Fruit fly (Drosophila melanogaster) whole organism, embryonic: ENCODE data around the gene CG34253.
A peak's percentile ranks its signal among the peaks of the same experiment; 100 is the strongest.

Experiments
- Bgb ChIP-seq: fragments of 200-800 bp; sonication (Bioruptor generic); IDR thresholded peaks from 2 replicates; pipeline ENCODE4 v1.3.6; 2022; ENCODE audit warnings: missing biosample characterization, missing genetic modification characterization; ENCODE audit not compliant: partially characterized antibody
- CG1024 ChIP-seq: fragments of 200-800 bp; sonication (Bioruptor generic); IDR thresholded peaks from 2 replicates; pipeline ENCODE4 v1.3.6; 2022; ENCODE audit warnings: missing biosample characterization, missing genetic modification characterization
- CG10366 ChIP-seq: fragments of 200-800 bp; sonication (Bioruptor generic); IDR thresholded peaks from 2 replicates; pipeline ENCODE4 v1.3.6; 2022; ENCODE audit warnings: missing biosample characterization, missing genetic modification characterization
- CG10543 ChIP-seq: fragments of 200-800 bp; sonication (Bioruptor generic); optimal IDR thresholded peaks from 3 replicates; lab custom pipeline; 2017; ENCODE audit warnings: missing biosample characterization, mild to moderate bottlenecking, missing genetic modification characterization, moderate library complexity
- CG11456 ChIP-seq: fragments of 200-800 bp; sonication (Bioruptor generic); IDR thresholded peaks from 3 replicates; pipeline ENCODE4 v1.3.6; 2022; ENCODE audit warnings: missing biosample characterization, missing genetic modification characterization
- CG17829 ChIP-seq: fragments of 200-800 bp; optimal IDR thresholded peaks from 2 replicates; lab custom pipeline; 2019; ENCODE audit warnings: missing biosample characterization, mild to moderate bottlenecking, missing genetic modification characterization, moderate library complexity
- CG34224 ChIP-seq: fragments of 200-800 bp; sonication (Bioruptor generic); IDR thresholded peaks from 3 replicates; pipeline ENCODE4 v1.3.6; 2022; ENCODE audit warnings: missing biosample characterization, missing genetic modification characterization; ENCODE audit not compliant: partially characterized antibody
- CG34422 ChIP-seq: fragments of 200-800 bp; sonication (Bioruptor generic); IDR thresholded peaks from 3 replicates; pipeline ENCODE4 v1.3.6; 2022; ENCODE audit warnings: missing biosample characterization, missing genetic modification characterization
- CG3838 ChIP-seq: fragments of 200-800 bp; sonication (Bioruptor generic); optimal IDR thresholded peaks from 3 replicates; lab custom pipeline; 2016; ENCODE audit warnings: missing biosample characterization, missing genetic modification characterization
- CG7357 ChIP-seq: fragments of 200-800 bp; sonication (Bioruptor generic); IDR thresholded peaks from 3 replicates; pipeline ENCODE4 v1.3.6; 2022; ENCODE audit warnings: missing biosample characterization, missing genetic modification characterization
- CrebB ChIP-seq: fragments of 200-800 bp; sonication (Bioruptor generic); optimal IDR thresholded peaks from 3 replicates; lab custom pipeline; 2018; ENCODE audit warnings: missing biosample characterization, mild to moderate bottlenecking, missing genetic modification characterization
- Deaf1 ChIP-seq: fragments of 200-800 bp; optimal IDR thresholded peaks from 3 replicates; lab custom pipeline; 2019; ENCODE audit warnings: missing biosample characterization, mild to moderate bottlenecking, missing genetic modification characterization, moderate library complexity
- Drgx ChIP-seq: fragments of 200-800 bp; sonication (Bioruptor generic); IDR thresholded peaks from 2 replicates; pipeline ENCODE4 v1.3.6; 2022; ENCODE audit warnings: missing biosample characterization, missing genetic modification characterization
- Ets65A ChIP-seq: fragments of 200-800 bp; sonication (Bioruptor generic); peaks from one replicate; lab custom pipeline; 2016; ENCODE audit warnings: missing biosample characterization, missing genetic modification characterization
- GATAe ChIP-seq: fragments of 200-800 bp; sonication (Bioruptor generic); conservative IDR thresholded peaks from 2 replicates; pipeline ENCODE4 v1.3.6; 2022; ENCODE audit warnings: missing biosample characterization, missing genetic modification characterization
- Hr78 ChIP-seq, 2 experiments: fragments of 200-800 bp in 1 of 2; fragments of >200 bp in 1 of 2; sonication (Bioruptor generic) in 1 of 2; optimal IDR thresholded peaks; 2 replicates each; lab custom pipeline; 2017 to 2019; ENCODE audit warnings: missing biosample characterization in 2 of 2, missing genetic modification characterization in 2 of 2, mild to moderate bottlenecking in 1 of 2, moderate library complexity in 1 of 2
- MTF-1 ChIP-seq: fragments of 200-800 bp; sonication (Bioruptor generic); optimal IDR thresholded peaks from 2 replicates; lab custom pipeline; 2018; ENCODE audit warnings: missing biosample characterization, mild to moderate bottlenecking, missing genetic modification characterization, borderline replicate concordance
- Med ChIP-seq: fragments of 200-800 bp; sonication (Bioruptor generic); peaks from one replicate; lab custom pipeline; 2016; ENCODE audit warnings: missing biosample characterization, missing genetic modification characterization, mild to moderate bottlenecking, inconsistent platforms, moderate library complexity
- NC2β ChIP-seq: fragments of 200-800 bp; sonication (Bioruptor generic); optimal IDR thresholded peaks from 2 replicates; lab custom pipeline; 2016; ENCODE audit warnings: missing biosample characterization, missing genetic modification characterization
- Ravus ChIP-seq: fragments of 200-800 bp; sonication (Bioruptor generic); IDR thresholded peaks from 2 replicates; pipeline ENCODE4 v1.3.6; 2022; ENCODE audit warnings: missing biosample characterization, missing genetic modification characterization
- Ssrp ChIP-seq: fragments of 200-800 bp; sonication (Bioruptor generic); optimal IDR thresholded peaks from 2 replicates; lab custom pipeline; 2018; ENCODE audit warnings: missing biosample characterization, mild to moderate bottlenecking, missing genetic modification characterization, moderate library complexity
- ara ChIP-seq: fragments of 200-800 bp; sonication (Bioruptor generic); IDR thresholded peaks from 2 replicates; pipeline ENCODE4 v1.3.6; 2022; ENCODE audit warnings: missing biosample characterization, missing genetic modification characterization
- bsh ChIP-seq, 2 experiments: fragments of 200-800 bp; sonication (Bioruptor generic); optimal IDR thresholded peaks; 2 replicates each; lab custom pipeline; 2017 to 2018; ENCODE audit warnings: mild to moderate bottlenecking in 2 of 2, missing biosample characterization in 2 of 2, missing genetic modification characterization in 2 of 2, moderate library complexity in 1 of 2
- caup ChIP-seq: fragments of 200-800 bp; sonication (Bioruptor generic); optimal IDR thresholded peaks from 3 replicates; lab custom pipeline; 2017; ENCODE audit warnings: missing biosample characterization, mild to moderate bottlenecking, missing genetic modification characterization, moderate library complexity; ENCODE audit not compliant: severe bottlenecking
- emc ChIP-seq: fragments of 200-800 bp; sonication (Bioruptor generic); optimal IDR thresholded peaks from 2 replicates; lab custom pipeline; 2016; ENCODE audit warnings: missing biosample characterization, missing genetic modification characterization
- fd64A ChIP-seq: fragments of 200-800 bp; sonication (Bioruptor generic); optimal IDR thresholded peaks from 3 replicates; lab custom pipeline; 2018; ENCODE audit warnings: missing biosample characterization, mild to moderate bottlenecking, missing genetic modification characterization
- jigr1 ChIP-seq: fragments of 200-800 bp; sonication (Bioruptor generic); IDR thresholded peaks from 3 replicates; pipeline ENCODE4 v1.3.6; 2022; ENCODE audit warnings: missing biosample characterization, missing genetic modification characterization
- nom ChIP-seq: fragments of 200-800 bp; sonication (Bioruptor generic); optimal IDR thresholded peaks from 2 replicates; lab custom pipeline; 2017; ENCODE audit warnings: missing biosample characterization, missing genetic modification characterization, mild to moderate bottlenecking, moderate library complexity, missing genetic modification reagents
- psq ChIP-seq: fragments of 200-800 bp; sonication (Bioruptor generic); optimal IDR thresholded peaks from 2 replicates; lab custom pipeline; 2017; ENCODE audit warnings: missing biosample characterization, missing genetic modification characterization
- repo ChIP-seq: fragments of 200-800 bp; sonication (Bioruptor generic); optimal IDR thresholded peaks from 2 replicates; lab custom pipeline; 2016; ENCODE audit warnings: missing biosample characterization, missing genetic modification characterization
- sd ChIP-seq: fragments of 200-800 bp; sonication (Bioruptor generic); optimal IDR thresholded peaks from 3 replicates; lab custom pipeline; 2018; ENCODE audit warnings: missing biosample characterization, mild to moderate bottlenecking, missing genetic modification characterization, moderate library complexity
- sens ChIP-seq: fragments of 200-800 bp; sonication (Bioruptor generic); peaks from one replicate; lab custom pipeline; 2016; ENCODE audit warnings: missing biosample characterization, missing genetic modification characterization
- sens-2 ChIP-seq: fragments of 200-800 bp; sonication (Bioruptor generic); IDR thresholded peaks from 2 replicates; pipeline ENCODE4 v1.3.6; 2022; ENCODE audit warnings: missing biosample characterization, missing genetic modification characterization
- tio ChIP-seq: fragments of 200-800 bp; sonication (Bioruptor generic); optimal IDR thresholded peaks from 2 replicates; lab custom pipeline; 2017; ENCODE audit warnings: missing biosample characterization, missing genetic modification characterization, inconsistent platforms
- toy ChIP-seq: fragments of 200-800 bp; sonication (Bioruptor generic); IDR thresholded peaks from 2 replicates; pipeline ENCODE4 v1.3.6; 2022; ENCODE audit warnings: missing biosample characterization, missing genetic modification characterization
- vfl ChIP-seq: fragments of 200-800 bp; sonication (Bioruptor generic); optimal IDR thresholded peaks from 2 replicates; lab custom pipeline; 2016; ENCODE audit warnings: missing biosample characterization, missing genetic modification characterization
- vnd ChIP-seq: fragments of 200-800 bp; sonication (Bioruptor generic); IDR thresholded peaks from 3 replicates; pipeline ENCODE4 v1.3.6; 2022; ENCODE audit warnings: missing biosample characterization, missing genetic modification characterization; ENCODE audit not compliant: partially characterized antibody

The CG34253 gene

dm6 chr3L:18081957-18082356 is 5.2 kb downstream of the CG34253 start (continued):
- no peak for TF ChIP-seq CG34224 (GFP tag; lab: Robert Waterston, UW)
- TF ChIP-seq jigr1 (GFP tag; lab: Robert Waterston, UW) = 0 out of 3 replicates have a peak, but pooled peaks have one; percentile 20
- peak; percentile 42; the same call in 1 of the 3 replicates for TF ChIP-seq CG11456
- no peak for TF ChIP-seq CrebB
- no peak for TF ChIP-seq emc (GFP tag; lab: Kevin White, UChicago)
- TF ChIP-seq Deaf1 (tag; lab: Kevin White, UChicago) = peak; percentile 40
- TF ChIP-seq CG3838 (GFP tag; lab: Kevin White, UChicago) = no peak
- TF ChIP-seq CG34422 = 0 out of 3 replicates have a peak, but pooled peaks have one; percentile 18
- TF ChIP-seq GATAe (GFP tag; lab: Robert Waterston, UW) = no peak
- no peak for TF ChIP-seq caup (GFP tag; lab: Kevin White, UChicago)
- no peak for TF ChIP-seq CG17829 (tag; lab: Kevin White, UChicago)
- no peak for TF ChIP-seq toy (GFP tag; lab: Robert Waterston, UW)
- no peak for TF ChIP-seq Hr78 (GFP tag; optimal IDR thresholded peaks at IDR 0.05; lab: Kevin White, UChicago)
- no peak for TF ChIP-seq Ssrp
- no peak for TF ChIP-seq tio (GFP tag; lab: Kevin White, UChicago)
- TF ChIP-seq psq = no peak
- TF ChIP-seq CG1024 (GFP tag; lab: Robert Waterston, UW) = no peak
- TF ChIP-seq Med (GFP tag; lab: Kevin White, UChicago) = peak; percentile 34
- TF ChIP-seq fd64A = no peak

DNA sequence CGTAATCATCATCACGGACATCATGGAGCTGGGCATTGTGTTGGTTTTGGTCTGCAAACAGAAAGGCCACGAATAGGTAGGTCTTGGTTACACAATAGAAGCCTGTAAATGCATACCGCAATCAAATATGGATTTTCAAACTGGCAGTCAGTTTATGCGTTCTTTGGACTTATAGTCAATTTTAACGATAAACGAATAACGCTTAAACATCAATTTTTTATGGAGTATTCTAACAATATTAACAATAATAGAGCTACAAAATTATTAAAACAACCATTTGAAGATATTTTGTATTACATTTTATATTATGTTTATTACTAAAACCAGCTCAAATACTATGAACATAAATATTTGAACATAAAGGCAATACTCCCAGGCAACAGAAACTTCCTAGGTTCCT is 5.6 kb downstream of the CG34253 start:
- TF ChIP-seq sd (tag; lab: Kevin White, UChicago) (no peak), vnd (GFP tag; lab: Robert Waterston, UW) (no peak), repo (GFP tag; lab: Kevin White, UChicago) (no peak), CG10543 (GFP tag; lab: Kevin White, UChicago) (no peak), sens-2 (GFP tag; lab: Robert Waterston, UW) (no peak)
- TF ChIP-seq, all 482 proteins: peak for 0

dm6 chr3L:18079610-18080497 is 7.3 kb downstream of the CG34253 start:
- TF ChIP-seq MTF-1 (GFP tag; lab: Kevin White, UChicago) (no peak), nom (GFP tag; lab: Kevin White, UChicago) (peak; percentile 96), CG7357 (GFP tag; lab: Robert Waterston, UW) (no peak), Ravus (GFP tag; lab: Robert Waterston, UW) (no peak), Bgb (GFP tag; lab: Robert Waterston, UW) (no peak), bsh (GFP tag; optimal IDR thresholded peaks at IDR 0.05; lab: Kevin White, UChicago) (peak in 1 of 2 experiments; percentile 98), Drgx (GFP tag; lab: Robert Waterston, UW) (peak; percentile 60), NC2β (GFP tag; lab: Kevin White, UChicago) (no peak), sens (peak; percentile 26), Ets65A (peak; percentile 67), ara (GFP tag; lab: Robert Waterston, UW) (no peak), vfl (GFP tag; lab: Kevin White, UChicago) (no peak), CG10366 (GFP tag; lab: Robert Waterston, UW) (no peak)
